Worm (Caenorhabditis elegans) whole organism, midembryonic: ENCODE measurements around the gene srx-98.

ENCODE experiments used
- T22C8.4 ChIP-seq: fragments of 200-800 bp; sonication (Bioruptor generic); IDR thresholded peaks from 2 replicates; pipeline ENCODE4 v1.3.6; 2022; ENCODE audit warnings: missing genetic modification characterization, missing compliant biosample characterization
- cog-1 ChIP-seq: sonication (generic microtip); optimal IDR thresholded peaks from 2 replicates; lab custom pipeline; 2016; ENCODE audit warnings: missing genetic modification characterization, missing compliant biosample characterization
- flt-1 ChIP-seq: fragments of 200-800 bp; sonication (Bioruptor generic); IDR thresholded peaks from 2 replicates; pipeline ENCODE4 v1.3.6; 2022; ENCODE audit warnings: missing genetic modification characterization, missing compliant biosample characterization
- med-1 ChIP-seq: sonication (generic microtip); optimal IDR thresholded peaks from 2 replicates; lab custom pipeline; 2017; ENCODE audit warnings: missing genetic modification characterization, mild to moderate bottlenecking, missing compliant biosample characterization, antibody characterized with exemption, missing genetic modification reagents; ENCODE audit not compliant: insufficient read depth
- ref-1 ChIP-seq: fragments of 200-800 bp; sonication (Bioruptor generic); conservative IDR thresholded peaks from 2 replicates; pipeline ENCODE4 v1.3.6; 2022; ENCODE audit warnings: missing genetic modification reagents, missing genetic modification characterization, missing compliant biosample characterization
- tab-1 ChIP-seq: fragments of 200-800 bp; sonication (Bioruptor generic); IDR thresholded peaks from 2 replicates; pipeline ENCODE4 v1.3.6; 2022; ENCODE audit warnings: missing genetic modification characterization, missing compliant biosample characterization
- ztf-23 ChIP-seq: fragments of 200-800 bp; sonication (Bioruptor generic); IDR thresholded peaks from 2 replicates; pipeline ENCODE4 v1.3.6; 2022; ENCODE audit warnings: missing genetic modification reagents, missing genetic modification characterization, missing compliant biosample characterization
- ztf-29 ChIP-seq: fragments of 200-800 bp; sonication (Bioruptor generic); IDR thresholded peaks from 2 replicates; pipeline ENCODE4 v1.3.6; 2022; ENCODE audit warnings: missing genetic modification reagents, missing genetic modification characterization, missing compliant biosample characterization

DNA sequence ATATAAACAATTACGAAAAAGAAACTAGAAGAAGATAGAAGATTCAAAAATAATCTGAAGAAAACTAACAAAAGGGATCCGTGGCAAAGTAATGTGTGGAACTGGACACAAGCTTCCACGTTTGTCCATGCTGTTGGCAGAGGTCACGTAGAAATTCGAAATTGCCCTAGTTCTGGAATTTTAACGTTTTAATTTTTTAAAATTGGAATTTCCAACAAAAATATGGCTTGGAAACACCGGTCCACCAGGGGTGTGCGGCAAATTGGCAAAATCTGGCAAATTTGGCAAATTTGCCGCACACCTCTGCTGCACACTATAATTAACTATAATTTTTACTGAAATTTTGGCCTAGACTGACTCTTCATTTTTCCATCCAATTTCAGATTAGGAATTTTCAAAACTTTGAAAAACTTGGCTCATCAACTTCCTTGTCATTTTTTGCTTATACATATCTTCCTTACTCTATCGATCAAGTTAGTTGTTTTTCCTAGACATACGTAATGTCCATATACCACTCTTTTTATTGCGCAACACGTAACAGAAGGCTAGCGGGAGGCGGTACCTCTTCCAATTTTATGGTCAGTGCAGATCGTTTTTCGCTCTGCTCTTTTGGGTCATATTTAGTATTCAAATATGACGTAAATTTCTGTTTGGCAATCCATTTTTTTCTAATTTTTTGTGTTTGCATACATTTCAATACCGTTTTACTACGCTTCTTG is 10.7 kb upstream of the srx-98 start, which contains the start of gene F19B10.10:
- TF ChIP-seq T22C8.4 (GFP tag; lab: Robert Waterston, UW) (no peak), tab-1 (GFP tag; lab: Robert Waterston, UW) (no peak), ref-1 (GFP tag; lab: Robert Waterston, UW) (no peak), med-1 (no peak), ztf-29 (no peak), cog-1 (tag; lab: Kevin White, UChicago) (no peak), flt-1 (GFP tag; lab: Robert Waterston, UW) (no peak), ztf-23 (GFP tag; lab: Robert Waterston, UW) (no peak)
